Worm (Caenorhabditis elegans): ENCODE data around the gene msp-59.
"Not testable (repeated sequence)": the region's sequence is repeated elsewhere in the genome, so short reads cannot be mapped to it uniquely, and the experiment has no call there.

The msp-59 gene

DNA sequence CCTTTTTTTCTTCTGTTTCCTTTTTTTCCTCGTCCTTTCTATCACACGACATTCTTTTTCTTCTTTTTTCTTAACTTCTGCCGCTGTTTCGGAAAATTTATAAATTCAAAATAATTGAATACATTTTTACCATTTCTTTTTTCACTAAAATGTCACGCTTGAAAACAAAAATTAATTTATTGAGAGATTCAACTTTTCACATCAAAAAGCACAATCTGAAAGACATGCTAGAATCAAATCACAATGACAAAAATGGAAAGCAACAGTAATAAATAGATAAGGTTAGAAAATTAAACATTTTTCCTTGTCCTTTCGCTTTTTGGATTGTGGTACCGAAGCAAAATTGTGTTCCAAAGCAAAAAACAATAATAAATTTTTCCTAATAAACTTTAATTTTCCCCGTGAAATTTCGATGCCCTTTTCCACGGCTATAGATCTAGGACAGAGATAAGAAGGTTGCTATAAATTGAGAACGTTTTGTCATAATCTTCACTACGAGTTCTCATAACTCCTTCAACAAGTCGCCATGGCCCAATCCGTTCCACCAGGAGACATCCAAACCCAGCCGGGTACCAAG lies 15.4 kb downstream of the msp-59 start, which contains the start of the genes ZK354.6 and msp-113:
TSS of gene ZK354.6 (minus strand) at position 101 of the 577 bp plus-strand sequence.
TSS of gene msp-113 (plus strand) at position 527 of the 577 bp plus-strand sequence.
- no peak for TF ChIP-seq mab-5 (tag; optimal IDR thresholded peaks at IDR 0.05)
- TF ChIP-seq blmp-1 (tag; optimal IDR thresholded peaks at IDR 0.05), result no peak
- TF ChIP-seq snpc-4 (tag; optimal IDR thresholded peaks at IDR 0.05), result no peak
- no peak for TF ChIP-seq unc-39 (tag; optimal IDR thresholded peaks at IDR 0.05)
- TF ChIP-seq tbx-8 (GFP tag; optimal IDR thresholded peaks at IDR 0.05), result no peak
- no peak for TF ChIP-seq M03D4.4 (tag; optimal IDR thresholded peaks at IDR 0.05)

- TF ChIP-seq flh-1 (GFP tag; optimal IDR thresholded peaks at IDR 0.05); pha-4 (tag; optimal IDR thresholded peaks at IDR 0.05); elt-3 (tag; optimal IDR thresholded peaks at IDR 0.05): not testable (repeated sequence)
These were observed 17.7 kb downstream of the msp-59 start, which contains the start of gene msp-51 for ce11 chrIV:5295240-5295639. Gene msp-51, minus strand, starts transcription at chrIV:5295340.

ce11 chrIV:5294467-5294866 lies 18.4 kb downstream of the msp-59 start:
- TF ChIP-seq tbx-8 (GFP tag; optimal IDR thresholded peaks at IDR 0.05) (no peak), snpc-4 (tag; optimal IDR thresholded peaks at IDR 0.05) (no peak), cnd-1 (tag; optimal IDR thresholded peaks at IDR 0.05) (no peak), nhr-12 (tag; optimal IDR thresholded peaks at IDR 0.05) (no peak), ceh-83 (GFP tag; optimal IDR thresholded peaks at IDR 0.05) (no peak), nhr-237 (tag; optimal IDR thresholded peaks at IDR 0.05) (no peak), elt-3 (tag; optimal IDR thresholded peaks at IDR 0.05) (no peak), unc-62 (GFP tag; optimal IDR thresholded peaks at IDR 0.05) (no peak), M03D4.4 (tag; optimal IDR thresholded peaks at IDR 0.05) (no peak), flh-1 (GFP tag; optimal IDR thresholded peaks at IDR 0.05) (no peak), sem-2 (GFP tag; optimal IDR thresholded peaks at IDR 0.05) (no peak), mep-1 (tag; optimal IDR thresholded peaks at IDR 0.05) (no peak), ces-1 (GFP tag; optimal IDR thresholded peaks at IDR 0.05) (no peak)

ce11 chrIV:5291207-5291606 lies 21.7 kb downstream of the msp-59 start:
- TF ChIP-seq elt-1 (tag; optimal IDR thresholded peaks at IDR 0.05; ENCODE audit: borderline replicate concordance, insufficient read depth) (no peak), mab-5 (tag; optimal IDR thresholded peaks at IDR 0.05) (no peak), sptf-1 (tag; optimal IDR thresholded peaks at IDR 0.05) (no peak), cnd-1 (tag; optimal IDR thresholded peaks at IDR 0.05) (no peak), pha-4 (tag; optimal IDR thresholded peaks at IDR 0.05) (no peak)

DNA sequence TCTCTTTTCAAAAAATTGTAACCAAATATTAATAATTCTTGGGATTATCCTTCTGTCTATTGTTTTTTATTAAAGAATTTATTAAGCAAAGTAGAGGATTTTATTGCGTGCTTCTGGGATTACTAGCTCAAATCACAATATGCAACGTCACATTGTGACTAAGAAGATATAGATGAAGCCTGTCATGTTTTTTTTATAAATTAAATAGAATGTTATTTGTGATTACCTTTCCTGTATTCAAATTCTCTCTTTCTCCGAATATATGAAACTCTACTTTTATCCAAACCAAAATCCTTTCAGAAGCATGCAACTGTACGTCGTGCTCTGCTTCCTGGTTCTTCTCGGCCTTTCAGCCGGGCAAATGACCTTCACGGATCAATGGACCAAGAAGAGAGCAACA lies 22.4 kb downstream of the msp-59 start, which contains the start of gene nlp-47:
TSS of gene nlp-47 (plus strand) at position 301 of the 400 bp plus-strand sequence.
- no peak for TF ChIP-seq unc-39 (tag; optimal IDR thresholded peaks at IDR 0.05)
- TF ChIP-seq snpc-4 (tag; optimal IDR thresholded peaks at IDR 0.05), result no peak
- no peak for TF ChIP-seq nhr-12 (tag; optimal IDR thresholded peaks at IDR 0.05)
- TF ChIP-seq blmp-1 (tag; optimal IDR thresholded peaks at IDR 0.05), result no peak
- no peak for TF ChIP-seq ceh-39 (tag; optimal IDR thresholded peaks at IDR 0.05)
- TF ChIP-seq zip-8 (tag; optimal IDR thresholded peaks at IDR 0.05), result no peak
- TF ChIP-seq unc-120 (tag; optimal IDR thresholded peaks at IDR 0.05; ENCODE audit: poor library complexity, severe bottlenecking), result no peak
- no peak for TF ChIP-seq ham-2 (GFP tag; optimal IDR thresholded peaks at IDR 0.05)
- no peak for TF ChIP-seq sptf-1 (tag; optimal IDR thresholded peaks at IDR 0.05)
- TF ChIP-seq nhr-237 (tag; optimal IDR thresholded peaks at IDR 0.05), result no peak
- no peak for TF ChIP-seq unc-62 (GFP tag; optimal IDR thresholded peaks at IDR 0.05)
- no peak for TF ChIP-seq flh-1 (GFP tag; optimal IDR thresholded peaks at IDR 0.05)
- TF ChIP-seq elt-1 (tag; optimal IDR thresholded peaks at IDR 0.05; ENCODE audit: borderline replicate concordance, insufficient read depth), result no peak
- no peak for TF ChIP-seq lin-13 (tag; optimal IDR thresholded peaks at IDR 0.05)
- TF ChIP-seq tbx-8 (GFP tag; optimal IDR thresholded peaks at IDR 0.05), result no peak
- TF ChIP-seq nhr-28 (tag; optimal IDR thresholded peaks at IDR 0.05), result no peak
- no peak for TF ChIP-seq elt-3 (tag; optimal IDR thresholded peaks at IDR 0.05)

- TF ChIP-seq nhr-28 (tag; optimal IDR thresholded peaks at IDR 0.05) (no peak), flh-1 (GFP tag; optimal IDR thresholded peaks at IDR 0.05) (no peak), mep-1 (tag; optimal IDR thresholded peaks at IDR 0.05) (no peak), ham-2 (GFP tag; optimal IDR thresholded peaks at IDR 0.05) (no peak), nhr-12 (tag; optimal IDR thresholded peaks at IDR 0.05) (no peak), unc-62 (GFP tag; optimal IDR thresholded peaks at IDR 0.05) (no peak), drap-1 (GFP tag; optimal IDR thresholded peaks at IDR 0.05) (no peak), sem-2 (GFP tag; optimal IDR thresholded peaks at IDR 0.05) (no peak), hlh-1 (tag; optimal IDR thresholded peaks at IDR 0.05) (no peak), unc-120 (tag; optimal IDR thresholded peaks at IDR 0.05; ENCODE audit: poor library complexity, severe bottlenecking) (no peak)
These were observed 24.0 kb downstream of the msp-59 start for ce11 chrIV:5288932-5289331.
